Fruit fly (Drosophila melanogaster) whole organism, embryonic: ENCODE data around the gene Ctl1.
A peak's percentile ranks its signal among the peaks of the same experiment; 100 is the strongest.

Experiments
- Atf6 ChIP-seq: fragments of 200-800 bp; sonication (Bioruptor generic); IDR thresholded peaks from 2 replicates; pipeline ENCODE4 v1.3.6; 2022; ENCODE audit warnings: missing biosample characterization, missing genetic modification characterization
- Blimp-1 ChIP-seq: fragments of 200-800 bp; sonication (Bioruptor generic); optimal IDR thresholded peaks from 3 replicates; lab custom pipeline; 2018; ENCODE audit warnings: missing biosample characterization, missing genetic modification characterization, mild to moderate bottlenecking, moderate library complexity, missing genetic modification reagents
- CG10366 ChIP-seq: fragments of 200-800 bp; sonication (Bioruptor generic); IDR thresholded peaks from 2 replicates; pipeline ENCODE4 v1.3.6; 2022; ENCODE audit warnings: missing biosample characterization, missing genetic modification characterization
- CG13424 ChIP-seq: fragments of 200-800 bp; sonication (Bioruptor generic); optimal IDR thresholded peaks from 2 replicates; lab custom pipeline; 2019; ENCODE audit warnings: missing biosample characterization, mild to moderate bottlenecking, missing genetic modification characterization, moderate library complexity
- CG1602 ChIP-seq: fragments of 200-800 bp; sonication (Bioruptor generic); optimal IDR thresholded peaks from 3 replicates; lab custom pipeline; 2016; ENCODE audit warnings: missing biosample characterization, missing genetic modification characterization
- CG2120 ChIP-seq: fragments of 200-800 bp; sonication (Bioruptor generic); optimal IDR thresholded peaks from 3 replicates; lab custom pipeline; 2016; ENCODE audit warnings: missing biosample characterization, missing genetic modification characterization
- CG2199 ChIP-seq: fragments of 200-800 bp; sonication (Bioruptor generic); IDR thresholded peaks from 3 replicates; pipeline ENCODE4 v1.3.6; 2022; ENCODE audit warnings: missing biosample characterization, missing genetic modification characterization
- CG30403 ChIP-seq: fragments of 200-800 bp; sonication (Bioruptor generic); optimal IDR thresholded peaks from 3 replicates; lab custom pipeline; 2016; ENCODE audit warnings: missing biosample characterization, missing genetic modification characterization
- CG31365 ChIP-seq: fragments of 200-800 bp; sonication (Bioruptor generic); optimal IDR thresholded peaks from 2 replicates; lab custom pipeline; 2018; ENCODE audit warnings: missing biosample characterization, mild to moderate bottlenecking, missing genetic modification characterization
- CG32532 ChIP-seq: fragments of 200-800 bp; sonication (Bioruptor generic); IDR thresholded peaks from 2 replicates; pipeline ENCODE4 v1.3.6; 2022; ENCODE audit warnings: missing biosample characterization, missing genetic modification characterization
- CG3726 ChIP-seq: fragments of 200-800 bp; sonication (Bioruptor generic); IDR thresholded peaks from 3 replicates; pipeline ENCODE4, ENCODE4 v1.3.6; 2022; ENCODE audit warnings: missing biosample characterization, missing genetic modification characterization
- CG43689 ChIP-seq: fragments of 200-800 bp; sonication (Bioruptor generic); IDR thresholded peaks from 2 replicates; pipeline ENCODE4 v1.3.6; 2022; ENCODE audit warnings: missing biosample characterization, missing genetic modification characterization
- CG6654 ChIP-seq: fragments of 200-800 bp; sonication (Bioruptor generic); optimal IDR thresholded peaks from 2 replicates; lab custom pipeline; 2017; ENCODE audit warnings: missing biosample characterization, mild to moderate bottlenecking, missing genetic modification characterization
- CG6813 ChIP-seq: fragments of 200-800 bp; sonication (Bioruptor generic); optimal IDR thresholded peaks from 2 replicates; lab custom pipeline; 2017; ENCODE audit warnings: missing biosample characterization, missing genetic modification characterization, mild to moderate bottlenecking, moderate library complexity, missing genetic modification reagents
- CG7556 ChIP-seq: fragments of 200-800 bp; sonication (Bioruptor generic); optimal IDR thresholded peaks from 2 replicates; lab custom pipeline; 2017; ENCODE audit warnings: missing biosample characterization, mild to moderate bottlenecking, missing genetic modification characterization
- CG8281 ChIP-seq: fragments of 200-800 bp; sonication (Bioruptor generic); optimal IDR thresholded peaks from 2 replicates; lab custom pipeline; 2018; ENCODE audit warnings: missing biosample characterization, mild to moderate bottlenecking, missing genetic modification characterization, moderate library complexity
- CG8290 ChIP-seq, 3 experiments: fragments of 200-800 bp; sonication (Bioruptor generic); optimal IDR thresholded peaks; 2 replicates each; lab custom pipeline; 2016 to 2019; ENCODE audit warnings: missing biosample characterization in 3 of 3, missing genetic modification characterization in 3 of 3, mild to moderate bottlenecking in 2 of 3, moderate library complexity in 1 of 3
- CG8478 ChIP-seq: fragments of >200 bp; optimal IDR thresholded peaks from 2 replicates; lab custom pipeline; 2018
- CG8924 ChIP-seq: fragments of 200-800 bp; optimal IDR thresholded peaks from 3 replicates; lab custom pipeline; 2019; ENCODE audit warnings: missing biosample characterization, mild to moderate bottlenecking, missing genetic modification characterization, moderate library complexity
- CG9797 ChIP-seq: fragments of 200-800 bp; sonication (Bioruptor generic); optimal IDR thresholded peaks from 3 replicates; lab custom pipeline; 2018; ENCODE audit warnings: missing biosample characterization, mild to moderate bottlenecking, missing genetic modification characterization
- CkIIα-i1 ChIP-seq: fragments of 200-800 bp; sonication (Bioruptor generic); IDR thresholded peaks from 2 replicates; pipeline ENCODE4 v1.3.6; 2022; ENCODE audit warnings: missing biosample characterization, missing genetic modification characterization
- Ets97D ChIP-seq: fragments of 200-800 bp; sonication (Bioruptor generic); optimal IDR thresholded peaks from 3 replicates; lab custom pipeline; 2016; ENCODE audit warnings: missing biosample characterization, missing genetic modification characterization
- Hr39 ChIP-seq: fragments of >200 bp; optimal IDR thresholded peaks from 2 replicates; lab custom pipeline; 2017
- MBD-R2 ChIP-seq: fragments of 200-800 bp; sonication (Bioruptor generic); IDR thresholded peaks from 2 replicates; pipeline ENCODE4 v1.3.6; 2022; ENCODE audit warnings: missing biosample characterization, missing genetic modification characterization
- Nf-YB ChIP-seq: fragments of 200-800 bp; sonication (Bioruptor generic); optimal IDR thresholded peaks from 3 replicates; lab custom pipeline; 2019; ENCODE audit warnings: missing biosample characterization, mild to moderate bottlenecking, missing genetic modification characterization, moderate library complexity
- Optix ChIP-seq: fragments of 200-800 bp; sonication (Bioruptor generic); IDR thresholded peaks from 3 replicates; pipeline ENCODE4 v1.3.6; 2022; ENCODE audit warnings: missing biosample characterization, missing genetic modification characterization
- Ssrp ChIP-seq: fragments of 200-800 bp; sonication (Bioruptor generic); optimal IDR thresholded peaks from 2 replicates; lab custom pipeline; 2018; ENCODE audit warnings: missing biosample characterization, mild to moderate bottlenecking, missing genetic modification characterization, moderate library complexity
- Usf ChIP-seq: fragments of 200-800 bp; sonication (Bioruptor generic); optimal IDR thresholded peaks from 2 replicates; lab custom pipeline; 2017; ENCODE audit warnings: missing genotype, missing biosample characterization, missing genetic modification characterization
- YL-1 ChIP-seq: fragments of 200-800 bp; sonication (Bioruptor generic); optimal IDR thresholded peaks from 3 replicates; lab custom pipeline; 2017; ENCODE audit warnings: missing biosample characterization, mild to moderate bottlenecking, missing genetic modification characterization
- ato ChIP-seq: fragments of 200-800 bp; sonication (Bioruptor generic); IDR thresholded peaks from 2 replicates; pipeline ENCODE4 v1.3.6; 2022; ENCODE audit warnings: missing biosample characterization, missing genetic modification characterization; ENCODE audit not compliant: partially characterized antibody
- bigmax ChIP-seq: fragments of 200-800 bp; sonication (Bioruptor generic); optimal IDR thresholded peaks from 2 replicates; lab custom pipeline; 2018; ENCODE audit warnings: missing biosample characterization, mild to moderate bottlenecking, missing genetic modification characterization
- bsh ChIP-seq, 2 experiments: fragments of 200-800 bp; sonication (Bioruptor generic); optimal IDR thresholded peaks; 2 replicates each; lab custom pipeline; 2017 to 2018; ENCODE audit warnings: mild to moderate bottlenecking in 2 of 2, missing biosample characterization in 2 of 2, missing genetic modification characterization in 2 of 2, moderate library complexity in 1 of 2
- cg ChIP-seq: fragments of 200-800 bp; sonication (Bioruptor generic); optimal IDR thresholded peaks from 3 replicates; lab custom pipeline; 2019; ENCODE audit warnings: missing biosample characterization, mild to moderate bottlenecking, missing genetic modification characterization, moderate library complexity
- chif ChIP-seq, 2 experiments: fragments of 200-800 bp; sonication (Bioruptor generic); optimal IDR thresholded peaks; 3 replicates each; lab custom pipeline; 2016; ENCODE audit warnings: missing biosample characterization in 2 of 2, missing genetic modification characterization in 2 of 2
- ci ChIP-seq: fragments of 200-800 bp; sonication (Bioruptor generic); IDR thresholded peaks from 3 replicates; pipeline ENCODE4 v1.3.6; 2022; ENCODE audit warnings: missing biosample characterization, missing genetic modification characterization
- exex ChIP-seq: fragments of 200-800 bp; sonication (Bioruptor generic); optimal IDR thresholded peaks from 4 replicates; lab custom pipeline; 2018; ENCODE audit warnings: missing biosample characterization, mild to moderate bottlenecking, missing genetic modification characterization, moderate library complexity
- fd3F ChIP-seq: fragments of 200-800 bp; sonication (Bioruptor generic); optimal IDR thresholded peaks from 2 replicates; lab custom pipeline; 2018; ENCODE audit warnings: missing biosample characterization, mild to moderate bottlenecking, missing genetic modification characterization, moderate library complexity
- fd96Cb ChIP-seq: fragments of 200-800 bp; sonication (Bioruptor generic); optimal IDR thresholded peaks from 2 replicates; lab custom pipeline; 2018; ENCODE audit warnings: missing biosample characterization, mild to moderate bottlenecking, missing genetic modification characterization, moderate library complexity
- ftz-f1 ChIP-seq: fragments of 200-800 bp; sonication (Bioruptor generic); optimal IDR thresholded peaks from 2 replicates; lab custom pipeline; 2016; ENCODE audit warnings: missing biosample characterization, missing genetic modification characterization
- fu2 ChIP-seq: fragments of 200-800 bp; sonication (Bioruptor generic); optimal IDR thresholded peaks from 2 replicates; lab custom pipeline; 2016; ENCODE audit warnings: missing biosample characterization, missing genetic modification characterization
- gfzf ChIP-seq: fragments of 200-800 bp; sonication (Bioruptor generic); optimal IDR thresholded peaks from 2 replicates; lab custom pipeline; 2016; ENCODE audit warnings: missing biosample characterization, mild to moderate bottlenecking, missing genetic modification characterization, moderate library complexity
- gsb ChIP-seq: fragments of 200-800 bp; sonication (Bioruptor generic); IDR thresholded peaks from 2 replicates; pipeline ENCODE4 v1.3.6; 2022; ENCODE audit warnings: missing biosample characterization, missing genetic modification characterization
- ind ChIP-seq: fragments of 200-800 bp; sonication (Bioruptor generic); optimal IDR thresholded peaks from 3 replicates; lab custom pipeline; 2016; ENCODE audit warnings: missing biosample characterization, missing genetic modification characterization
- jing ChIP-seq: fragments of 200-800 bp; sonication (Bioruptor generic); optimal IDR thresholded peaks from 2 replicates; lab custom pipeline; 2018; ENCODE audit warnings: missing biosample characterization, mild to moderate bottlenecking, missing genetic modification characterization
- lmd ChIP-seq: fragments of 200-800 bp; sonication (Bioruptor generic); IDR thresholded peaks from 2 replicates; pipeline ENCODE4 v1.3.6; 2022; ENCODE audit warnings: missing biosample characterization, missing genetic modification characterization
- pb ChIP-seq: fragments of 200-800 bp; sonication (Bioruptor generic); optimal IDR thresholded peaks from 3 replicates; lab custom pipeline; 2016; ENCODE audit warnings: missing biosample characterization, missing genetic modification characterization
- schlank ChIP-seq: fragments of 200-800 bp; sonication (Bioruptor generic); optimal IDR thresholded peaks from 2 replicates; lab custom pipeline; 2018; ENCODE audit warnings: missing biosample characterization, mild to moderate bottlenecking, missing genetic modification characterization
- sisA ChIP-seq: fragments of 200-800 bp; sonication (Bioruptor generic); IDR thresholded peaks from 2 replicates; pipeline ENCODE4 v1.3.6; 2022; ENCODE audit warnings: missing biosample characterization, missing genetic modification characterization
- tin ChIP-seq: fragments of 200-800 bp; sonication (Bioruptor generic); optimal IDR thresholded peaks from 3 replicates; lab custom pipeline; 2016; ENCODE audit warnings: missing biosample characterization, missing genetic modification characterization
- tll ChIP-seq, 2 experiments: fragments of 200-800 bp in 1 of 2; fragments of >200 bp in 1 of 2; sonication (Bioruptor generic) in 1 of 2; optimal IDR thresholded peaks; 2 replicates each; lab custom pipeline; 2017 to 2019; ENCODE audit warnings: missing biosample characterization in 2 of 2, missing genetic modification characterization in 2 of 2, mild to moderate bottlenecking in 1 of 2, moderate library complexity in 1 of 2

The Ctl1 gene

dm6 chr3L:4259102-4259558 is 18.6 kb upstream of the Ctl1 start, which contains the start of the genes CG15011 and CG1309 (continued):
- TF ChIP-seq pb (GFP tag; lab: Kevin White, UChicago) (peak; percentile 82), ato (no peak), CG8290 (GFP tag; optimal IDR thresholded peaks at IDR 0.05; lab: Kevin White, UChicago) (peak; percentile 73), CG8290 (tag; optimal IDR thresholded peaks at IDR 0.05; lab: Kevin White, UChicago) (peak; percentile 41 to 78), CG10366 (GFP tag; lab: Robert Waterston, UW) (peak; percentile 76), Blimp-1 (GFP tag; lab: Kevin White, UChicago) (peak; percentile 77), CkIIα-i1 (GFP tag; lab: Robert Waterston, UW) (no peak), fu2 (peak; percentile 81), MBD-R2 (GFP tag; lab: Robert Waterston, UW) (peak; percentile 97), Atf6 (GFP tag; lab: Robert Waterston, UW) (peak; percentile 70; the same call in 1 of the 2 replicates), ind (GFP tag; lab: Kevin White, UChicago) (peak; percentile 90), CG7556 (GFP tag; lab: Kevin White, UChicago) (peak; percentile 75), Ssrp (tag; lab: Kevin White, UChicago) (peak; percentile 79), Usf (GFP tag; lab: Kevin White, UChicago) (peak; percentile 51), CG2120 (GFP tag; lab: Kevin White, UChicago) (peak; percentile 94), exex (tag; lab: Kevin White, UChicago) (peak; percentile 84), lmd (GFP tag; lab: Robert Waterston, UW) (peak; percentile 83), YL-1 (peak; percentile 90), CG9797 (GFP tag; lab: Kevin White, UChicago) (peak; percentile 32), CG32532 (GFP tag; lab: Robert Waterston, UW) (peak; percentile 83), schlank (tag; lab: Kevin White, UChicago) (peak; percentile 8), Hr39 (lab: Kevin White, UChicago) (no peak), tll (GFP tag; optimal IDR thresholded peaks at IDR 0.05; lab: Kevin White, UChicago) (no peak), CG8924 (tag; lab: Kevin White, UChicago) (peak; percentile 84), CG8281 (peak; percentile 40), Optix (GFP tag; lab: Robert Waterston, UW) (peak; percentile 69; the same call in 1 of the 3 replicates), CG1602 (GFP tag; lab: Kevin White, UChicago) (peak; percentile 86), ftz-f1 (no peak), cg (GFP tag; lab: Kevin White, UChicago) (no peak), fd3F (peak; percentile 73), CG6654 (GFP tag; lab: Kevin White, UChicago) (peak; percentile 39), sisA (GFP tag; lab: Robert Waterston, UW) (peak; percentile 84), gsb (no peak; the same call in 1 of the 2 replicates), CG6813 (no peak), fd96Cb (tag; lab: Kevin White, UChicago) (peak; percentile 77), chif (GFP tag; optimal IDR thresholded peaks at IDR 0.05; lab: Kevin White, UChicago) (peak; percentile 79 to 90), CG30403 (GFP tag; lab: Kevin White, UChicago) (peak; percentile 92), bigmax (GFP tag; lab: Kevin White, UChicago) (no peak), ci (GFP tag; lab: Robert Waterston, UW) (peak; percentile 81), CG13424 (tag; lab: Kevin White, UChicago) (peak; percentile 90), Nf-YB (GFP tag; lab: Kevin White, UChicago) (peak; percentile 66), CG3726 (GFP tag; lab: Robert Waterston, UW) (peak; percentile 64; the same call in 2 of the 3 replicates), gfzf (peak; percentile 23), tin (GFP tag; lab: Kevin White, UChicago) (peak; percentile 83), jing (GFP tag; lab: Kevin White, UChicago) (no peak), CG43689 (GFP tag; lab: Robert Waterston, UW) (0 out of 2 replicates have a peak, but pooled peaks have one; percentile 29), bsh (GFP tag; optimal IDR thresholded peaks at IDR 0.05; lab: Kevin White, UChicago) (peak; percentile 33 to 83), CG2199 (GFP tag; lab: Robert Waterston, UW) (0 out of 3 replicates have a peak, but pooled peaks have one; percentile 23), Ets97D (GFP tag; lab: Kevin White, UChicago) (peak; percentile 58), CG31365 (tag; lab: Kevin White, UChicago) (peak; percentile 5), CG8478 (lab: Kevin White, UChicago) (no peak)
